Worm (Caenorhabditis elegans): ENCODE measurements around the gene cisd-3.1.

Gene cisd-3.1

ce11 chrIII:4568455-4568854, 25.8 kb downstream of the cisd-3.1 start, which contains the start of gene idhg-1 (continued):
- TF ChIP-seq hlh-26 (GFP tag; conservative IDR thresholded peaks at IDR 0.05) (no peak), rpc-1 (optimal IDR thresholded peaks at IDR 0.05) (peak; percentile 55), rpc-1 (tag; optimal IDR thresholded peaks at IDR 0.05) (no peak), let-526 (GFP tag; IDR thresholded peaks at IDR 0.05) (no peak), nfyb-1 (GFP tag; IDR thresholded peaks at IDR 0.05) (peak; percentile 64), lsl-1 (GFP tag; optimal IDR thresholded peaks at IDR 0.05) (peak; percentile 42), mel-28 (tag; optimal IDR thresholded peaks at IDR 0.05; ENCODE audit: borderline replicate concordance) (no peak), ceh-40 (GFP tag; IDR thresholded peaks at IDR 0.05) (no peak), madf-6 (GFP tag; IDR thresholded peaks at IDR 0.05) (peak; percentile 74), F39B2.1 (GFP tag; IDR thresholded peaks at IDR 0.05) (no peak), hrde-1 (tag; optimal IDR thresholded peaks at IDR 0.05; ENCODE audit: borderline replicate concordance) (no peak), attf-3 (GFP tag; conservative IDR thresholded peaks at IDR 0.05) (no peak), K11D2.4 (GFP tag; IDR thresholded peaks at IDR 0.05) (no peak), fkh-3 (tag; optimal IDR thresholded peaks at IDR 0.05) (no peak), ceh-27 (GFP tag; optimal IDR thresholded peaks at IDR 0.05) (peak; percentile 34), tlf-1 (GFP tag; optimal IDR thresholded peaks at IDR 0.05) (no peak), xnd-1 (tag; optimal IDR thresholded peaks at IDR 0.05) (peak; percentile 0), lin-40 (tag; optimal IDR thresholded peaks at IDR 0.05) (peak; percentile 51), ztf-28 (GFP tag; IDR thresholded peaks at IDR 0.05) (no peak), D2030.7 (GFP tag; IDR thresholded peaks at IDR 0.05) (no peak), ztf-25 (GFP tag; IDR thresholded peaks at IDR 0.05) (no peak), Y53F4B.3 (GFP tag; IDR thresholded peaks at IDR 0.05) (no peak), hmg-1.2 (GFP tag; IDR thresholded peaks at IDR 0.05) (peak; percentile 61), nhr-80 (tag; optimal IDR thresholded peaks at IDR 0.05) (peak; percentile 59), let-607 (tag; optimal IDR thresholded peaks at IDR 0.05) (peak in 1 of 2 experiments; percentile 11), hlh-12 (tag; optimal IDR thresholded peaks at IDR 0.05) (no peak), ztf-3 (GFP tag; optimal IDR thresholded peaks at IDR 0.05) (no peak), bed-2 (GFP tag; IDR thresholded peaks at IDR 0.05) (no peak), repo-1 (tag; optimal IDR thresholded peaks at IDR 0.05) (no peak), snpc-4 (GFP tag; optimal IDR thresholded peaks at IDR 0.05) (no peak), snpc-4 (tag; optimal IDR thresholded peaks at IDR 0.05) (peak in 3 of 4 experiments; percentile 8 to 63 (median 12)), ets-4 (GFP tag; optimal IDR thresholded peaks at IDR 0.05) (no peak), dpff-1 (tag; optimal IDR thresholded peaks at IDR 0.05) (no peak), nhr-27 (tag; optimal IDR thresholded peaks at IDR 0.05) (no peak), T07F8.4 (tag; optimal IDR thresholded peaks at IDR 0.05) (no peak), tbx-9 (tag; optimal IDR thresholded peaks at IDR 0.05; ENCODE audit: borderline replicate concordance) (no peak), F55B11.4 (tag; optimal IDR thresholded peaks at IDR 0.05; ENCODE audit: borderline replicate concordance, insufficient read depth) (no peak), mcd-1 (GFP tag; IDR thresholded peaks at IDR 0.05) (peak; percentile 46; the same call in 1 of the 2 replicates), pbrm-1 (GFP tag; IDR thresholded peaks at IDR 0.05) (peak; percentile 65), hsf-1 (GFP tag; IDR thresholded peaks at IDR 0.05) (no peak), Y53G8AR.9 (GFP tag; conservative IDR thresholded peaks at IDR 0.05) (no peak), madf-10 (tag; optimal IDR thresholded peaks at IDR 0.05) (peak; percentile 53), atf-7 (tag; optimal IDR thresholded peaks at IDR 0.05) (no peak), K12H6.12 (tag; optimal IDR thresholded peaks at IDR 0.05) (peak; percentile 45), pha-4 (tag; optimal IDR thresholded peaks at IDR 0.05) (no peak), sea-2 (GFP tag; IDR thresholded peaks at IDR 0.05) (no peak), lag-1 (GFP tag; IDR thresholded peaks at IDR 0.05) (no peak), lin-35 (GFP tag; optimal IDR thresholded peaks at IDR 0.05) (peak in 1 of 3 experiments; percentile 47), tbp1 (GFP tag; optimal IDR thresholded peaks at IDR 0.05) (peak; percentile 53), ztf-26 (tag; optimal IDR thresholded peaks at IDR 0.05) (no peak)
